Worm (Caenorhabditis elegans) whole organism, late embryonic: ENCODE measurements around the gene gpr-1.

ENCODE experiments used
- F13H6.1 ChIP-seq: sonication (generic microtip); optimal IDR thresholded peaks from 2 replicates; lab custom pipeline; 2016; ENCODE audit warnings: missing genetic modification characterization, missing compliant biosample characterization
- K02D7.2 ChIP-seq: sonication (generic microtip); optimal IDR thresholded peaks from 2 replicates; lab custom pipeline; 2017; ENCODE audit warnings: mild to moderate bottlenecking, missing genetic modification characterization, missing compliant biosample characterization
- elt-2 ChIP-seq: sonication (generic microtip); optimal IDR thresholded peaks from 2 replicates; lab custom pipeline; 2016; ENCODE audit warnings: missing genetic modification reagents, missing genetic modification characterization, missing compliant biosample characterization
- mec-3 ChIP-seq: sonication (generic microtip); optimal IDR thresholded peaks from 2 replicates; lab custom pipeline; 2016; ENCODE audit warnings: borderline replicate concordance, missing genetic modification characterization, missing compliant biosample characterization
- nfya-1 ChIP-seq: sonication (generic microtip); optimal IDR thresholded peaks from 2 replicates; lab custom pipeline; 2017; ENCODE audit warnings: missing genetic modification characterization, mild to moderate bottlenecking, missing compliant biosample characterization, antibody characterized with exemption, moderate library complexity
- nhr-11 ChIP-seq: fragments of 150-350 bp; optimal IDR thresholded peaks from 2 replicates; lab custom pipeline; 2014; ENCODE audit warnings: missing biosample characterization, missing genetic modification characterization
- pha-4 ChIP-seq: fragments of 150-350 bp; optimal IDR thresholded peaks from 2 replicates; lab custom pipeline; 2018; ENCODE audit warnings: missing biosample characterization, missing genetic modification reagents, missing genetic modification characterization
- pqm-1 ChIP-seq: sonication (generic microtip); optimal IDR thresholded peaks from 2 replicates; lab custom pipeline; 2016; ENCODE audit warnings: missing genetic modification characterization, missing compliant biosample characterization
- sox-4 ChIP-seq: sonication (generic microtip); optimal IDR thresholded peaks from 2 replicates; lab custom pipeline; 2017; ENCODE audit warnings: mild to moderate bottlenecking, missing genetic modification characterization, inconsistent platforms, missing compliant biosample characterization
- tbx-2 ChIP-seq: sonication (generic microtip); optimal IDR thresholded peaks from 2 replicates; lab custom pipeline; 2016; ENCODE audit warnings: missing genetic modification characterization, missing compliant biosample characterization
- unc-42 ChIP-seq: sonication (generic microtip); optimal IDR thresholded peaks from 2 replicates; lab custom pipeline; 2016; ENCODE audit warnings: missing genotype, missing genetic modification characterization, missing compliant biosample characterization

DNA sequence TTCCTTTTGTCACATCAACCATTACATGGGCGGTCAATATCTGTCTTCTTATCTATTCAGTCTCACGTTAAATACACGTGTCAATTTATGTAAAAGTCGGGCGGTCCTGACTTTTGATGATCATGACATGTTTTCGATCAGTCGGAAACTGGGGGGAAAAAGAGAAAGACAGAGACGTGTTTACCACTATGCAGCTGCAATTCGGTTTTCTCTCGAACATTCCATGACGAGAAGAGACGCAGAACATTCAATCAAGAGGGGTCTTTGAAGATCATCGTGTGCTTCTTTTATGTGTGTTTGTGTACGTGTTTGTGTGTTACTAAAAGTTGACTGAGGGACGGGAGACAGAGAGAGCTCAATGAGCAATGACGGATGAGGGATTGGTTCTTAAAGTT is 29.6 kb downstream of the gpr-1 start:
- no peak for TF ChIP-seq unc-42 (tag; lab: Kevin White, UChicago)
- TF ChIP-seq pqm-1 (tag; lab: Kevin White, UChicago) = peak; percentile 80
- peak; percentile 69 for TF ChIP-seq elt-2 (tag; lab: Kevin White, UChicago)
- no peak for TF ChIP-seq mec-3 (tag; lab: Kevin White, UChicago)
- TF ChIP-seq nhr-11 (tag; lab: Kevin White, UChicago) = no peak
- no peak for TF ChIP-seq pha-4 (tag; lab: Kevin White, UChicago)
- peak; percentile 58 for TF ChIP-seq nfya-1 (tag; lab: Kevin White, UChicago)
- TF ChIP-seq sox-4 (tag; lab: Kevin White, UChicago) = no peak
- TF ChIP-seq F13H6.1 (tag; lab: Kevin White, UChicago) = peak; percentile 72
- TF ChIP-seq tbx-2 (tag; lab: Kevin White, UChicago) = peak; percentile 78
- no peak for TF ChIP-seq K02D7.2 (tag; lab: Kevin White, UChicago)
